Worm (Caenorhabditis elegans) whole organism, L2 larva: Measurements from ENCODE around the gene srt-56.

ENCODE experiments used
- C34F6.9 ChIP-seq: fragments of 150-350 bp; optimal IDR thresholded peaks from 2 replicates; lab custom pipeline; 2014; ENCODE audit warnings: missing biosample characterization, missing genetic modification characterization
- R02D3.7 ChIP-seq: fragments of 150-350 bp; optimal IDR thresholded peaks from 2 replicates; lab custom pipeline; 2014; ENCODE audit warnings: missing biosample characterization, missing genetic modification characterization
- Y55F3AM.14 ChIP-seq: fragments of 200-800 bp; sonication (Bioruptor generic); optimal IDR thresholded peaks from 2 replicates; lab custom pipeline; 2018; ENCODE audit warnings: mild to moderate bottlenecking, missing genetic modification characterization, missing compliant biosample characterization
- ZK546.5 ChIP-seq: sonication (generic microtip); optimal IDR thresholded peaks from 2 replicates; lab custom pipeline; 2017; ENCODE audit warnings: missing biosample characterization, missing genetic modification characterization
- aly-2 ChIP-seq: fragments of 150-350 bp; optimal IDR thresholded peaks from 2 replicates; lab custom pipeline; 2014; ENCODE audit warnings: missing biosample characterization, missing genetic modification characterization
- ama-1 ChIP-seq: fragments of 150-350 bp; optimal IDR thresholded peaks from 2 replicates; lab custom pipeline; 2018; ENCODE audit warnings: inconsistent platforms
- blmp-1 ChIP-seq: sonication (generic microtip); optimal IDR thresholded peaks from 2 replicates; lab custom pipeline; 2017; ENCODE audit warnings: missing genetic modification characterization, mild to moderate bottlenecking, missing compliant biosample characterization, antibody characterized with exemption, moderate library complexity; ENCODE audit not compliant: insufficient read depth
- ceh-16 ChIP-seq: fragments of 150-350 bp; optimal IDR thresholded peaks from 2 replicates; lab custom pipeline; 2014; ENCODE audit warnings: missing biosample characterization, missing genetic modification characterization
- ceh-82 ChIP-seq: fragments of 150-350 bp; optimal IDR thresholded peaks from 2 replicates; lab custom pipeline; 2014; ENCODE audit warnings: missing biosample characterization, missing genetic modification characterization
- dmd-4 ChIP-seq: sonication (generic microtip); optimal IDR thresholded peaks from 2 replicates; lab custom pipeline; 2017; ENCODE audit warnings: missing biosample characterization, missing genetic modification characterization
- egl-27 ChIP-seq: sonication (generic microtip); optimal IDR thresholded peaks from 3 replicates; lab custom pipeline; 2017; ENCODE audit warnings: missing biosample characterization, missing genetic modification reagents, missing genetic modification characterization
- elt-3 ChIP-seq: sonication (generic microtip); optimal IDR thresholded peaks from 2 replicates; lab custom pipeline; 2017; ENCODE audit warnings: missing biosample characterization, missing genetic modification characterization
- fos-1 ChIP-seq: fragments of 150-350 bp; optimal IDR thresholded peaks from 2 replicates; lab custom pipeline; 2014; ENCODE audit warnings: missing biosample characterization, missing genetic modification characterization
- gmeb-1 ChIP-seq: fragments of 150-350 bp; optimal IDR thresholded peaks from 2 replicates; lab custom pipeline; 2014; ENCODE audit warnings: missing biosample characterization, missing genetic modification characterization
- lin-11 ChIP-seq: fragments of 150-350 bp; sonication (generic microtip); optimal IDR thresholded peaks from 2 replicates; lab custom pipeline; 2014; ENCODE audit warnings: missing biosample characterization, missing genetic modification characterization, inconsistent platforms, mixed read lengths
- lin-39 ChIP-seq: fragments of 150-350 bp; optimal IDR thresholded peaks from 2 replicates; lab custom pipeline; 2014; ENCODE audit warnings: missing biosample characterization, missing genetic modification reagents, missing genetic modification characterization
- lsy-2 ChIP-seq, 2 experiments: fragments of 150-350 bp in 1 of 2; sonication (generic microtip) in 1 of 2; optimal IDR thresholded peaks; 2 replicates each; lab custom pipeline; 2014 to 2017; ENCODE audit warnings: missing biosample characterization in 2 of 2, missing genetic modification characterization in 2 of 2
- mab-5 ChIP-seq: fragments of 150-350 bp; optimal IDR thresholded peaks from 2 replicates; lab custom pipeline; 2014; ENCODE audit warnings: missing biosample characterization, missing genetic modification characterization
- mbf-1 ChIP-seq: sonication (generic microtip); optimal IDR thresholded peaks from 2 replicates; lab custom pipeline; 2017; ENCODE audit warnings: missing biosample characterization, missing genetic modification characterization
- nhr-10 ChIP-seq: sonication (generic microtip); optimal IDR thresholded peaks from 2 replicates; lab custom pipeline; 2017; ENCODE audit warnings: missing biosample characterization, missing genetic modification characterization
- nhr-12 ChIP-seq: fragments of 150-350 bp; optimal IDR thresholded peaks from 2 replicates; lab custom pipeline; 2014; ENCODE audit warnings: missing biosample characterization, missing genetic modification characterization
- nhr-129 ChIP-seq: fragments of 150-350 bp; optimal IDR thresholded peaks from 2 replicates; lab custom pipeline; 2014; ENCODE audit warnings: missing biosample characterization, missing genetic modification characterization
- nhr-25 ChIP-seq: fragments of 150-350 bp; sonication (generic microtip); optimal IDR thresholded peaks from 3 replicates; lab custom pipeline; 2014; ENCODE audit warnings: missing biosample characterization, missing genetic modification characterization
- nhr-6 ChIP-seq: fragments of 150-350 bp; optimal IDR thresholded peaks from 2 replicates; lab custom pipeline; 2014; ENCODE audit warnings: missing biosample characterization, missing genetic modification characterization
- peb-1 ChIP-seq: fragments of 150-350 bp; optimal IDR thresholded peaks from 2 replicates; lab custom pipeline; 2014; ENCODE audit warnings: missing biosample characterization, missing genetic modification characterization
- sem-4 ChIP-seq: fragments of 150-350 bp; optimal IDR thresholded peaks from 2 replicates; lab custom pipeline; 2014; ENCODE audit warnings: missing biosample characterization, missing genetic modification reagents, missing genetic modification characterization
- skn-1 ChIP-seq: sonication (generic microtip); optimal IDR thresholded peaks from 2 replicates; lab custom pipeline; 2017; ENCODE audit warnings: missing biosample characterization, missing genetic modification characterization
- sma-3 ChIP-seq: sonication (generic microtip); optimal IDR thresholded peaks from 2 replicates; lab custom pipeline; 2016; ENCODE audit warnings: missing genetic modification reagents, missing genetic modification characterization, missing compliant biosample characterization
- snpc-4 ChIP-seq: fragments of 150-350 bp; optimal IDR thresholded peaks from 2 replicates; lab custom pipeline; 2014; ENCODE audit warnings: missing biosample characterization, missing genetic modification characterization
- unc-39 ChIP-seq: fragments of 150-350 bp; optimal IDR thresholded peaks from 2 replicates; lab custom pipeline; 2014; ENCODE audit warnings: missing biosample characterization, missing genetic modification characterization
- unc-55 ChIP-seq: fragments of 150-350 bp; sonication (generic microtip); optimal IDR thresholded peaks from 3 replicates; lab custom pipeline; 2014; ENCODE audit warnings: missing biosample characterization, missing genetic modification reagents, missing genetic modification characterization
- zag-1 ChIP-seq: fragments of 150-350 bp; optimal IDR thresholded peaks from 2 replicates; lab custom pipeline; 2014; ENCODE audit warnings: missing biosample characterization, missing genetic modification characterization
- ztf-1 ChIP-seq: fragments of 200-800 bp; sonication (Bioruptor generic); conservative IDR thresholded peaks from 2 replicates; pipeline ENCODE4 v1.3.6; 2022; ENCODE audit warnings: missing genetic modification characterization, missing compliant biosample characterization
- ztf-11 ChIP-seq: sonication (generic microtip); optimal IDR thresholded peaks from 2 replicates; lab custom pipeline; 2017; ENCODE audit warnings: missing biosample characterization, missing genetic modification characterization

Gene srt-56

DNA sequence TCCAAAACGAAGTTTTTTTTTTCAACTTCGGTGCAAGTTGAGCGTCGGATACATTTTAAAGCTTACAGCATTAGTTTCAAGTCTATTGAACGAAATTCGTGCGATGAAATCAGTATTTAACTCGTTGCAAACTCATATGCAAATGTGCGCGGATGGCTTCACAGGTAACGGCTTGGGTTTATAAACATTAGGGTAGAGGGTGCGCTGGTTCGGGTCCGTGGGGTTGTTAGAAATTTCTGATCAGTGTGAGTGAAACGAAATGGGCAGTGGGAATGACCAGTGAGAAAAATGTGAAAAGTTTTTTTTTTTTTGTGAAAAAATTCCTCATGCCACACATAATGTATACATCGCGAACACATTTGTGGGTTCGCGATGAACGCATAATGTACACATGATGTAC lies 41.5 kb upstream of the srt-56 start:
- TF ChIP-seq mbf-1 (tag; lab: Kevin White, UChicago) (no peak), nhr-129 (no peak), aly-2 (no peak)

DNA sequence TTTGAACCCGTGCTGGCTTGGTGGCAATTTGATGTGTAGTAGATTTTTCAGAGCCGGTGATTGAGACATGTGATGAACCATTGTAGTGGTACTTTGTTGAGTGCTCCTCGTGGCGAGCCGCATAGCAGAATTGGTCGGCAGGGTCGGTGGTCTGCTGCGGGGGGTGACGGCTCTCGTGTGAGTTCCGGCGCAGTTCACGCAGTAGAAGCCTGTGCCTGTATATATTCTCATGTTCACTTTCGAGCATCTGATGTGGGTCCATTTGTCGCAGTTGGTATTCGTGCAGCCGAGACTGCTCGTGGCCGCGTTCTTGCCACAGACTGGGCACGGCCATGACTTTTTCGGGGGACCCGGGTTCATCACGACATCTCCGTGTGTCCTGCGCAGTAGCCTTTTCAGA lies 40.7 kb upstream of the srt-56 start:
- no peak for TF ChIP-seq nhr-25 (tag; lab: Kevin White, UChicago)
- TF ChIP-seq fos-1 (tag; lab: Kevin White, UChicago) = no peak
- no peak for TF ChIP-seq unc-39 (tag; lab: Kevin White, UChicago)
- TF ChIP-seq lin-11 (tag; lab: Kevin White, UChicago) = no peak
- TF ChIP-seq ztf-11 (tag; lab: Kevin White, UChicago) = no peak
- TF ChIP-seq nhr-10 (tag; lab: Kevin White, UChicago) = no peak
- no peak for TF ChIP-seq peb-1 (tag; lab: Kevin White, UChicago)
- TF ChIP-seq gmeb-1 (tag; lab: Kevin White, UChicago) = no peak
- no peak for TF ChIP-seq sma-3
- no peak for TF ChIP-seq ceh-82 (tag; lab: Kevin White, UChicago)
- TF ChIP-seq C34F6.9 (tag; lab: Kevin White, UChicago) = no peak
- no peak for TF ChIP-seq Y55F3AM.14 (GFP tag; lab: Kevin White, UChicago)

DNA sequence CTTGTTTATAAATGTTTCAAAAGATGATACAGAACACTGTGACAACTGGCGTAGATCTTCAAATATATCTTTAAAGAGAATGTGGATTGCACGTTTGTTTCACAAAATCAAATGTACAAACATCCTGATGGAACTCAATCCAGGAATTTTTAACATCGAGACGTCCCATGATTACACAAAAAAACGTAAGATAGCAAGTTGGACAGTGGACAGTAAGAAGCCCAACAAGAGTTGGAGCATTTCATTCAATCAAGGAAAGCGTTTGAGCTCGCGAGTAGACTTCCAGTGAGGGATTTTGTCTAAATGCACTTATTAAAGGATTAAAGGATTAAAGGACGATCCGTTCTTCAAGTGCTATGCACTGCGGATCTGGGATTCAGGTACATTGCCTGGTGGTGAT lies 37.6 kb upstream of the srt-56 start, which contains the start of gene C36C5.12:
TSS of gene C36C5.12 (minus strand) at position 101 of the 400 bp plus-strand sequence.
- TF ChIP-seq elt-3 (tag; lab: Kevin White, UChicago) = no peak
- TF ChIP-seq dmd-4 = no peak
- TF ChIP-seq ama-1 = no peak
- TF ChIP-seq snpc-4 (tag; lab: Kevin White, UChicago) = no peak
- no peak for TF ChIP-seq sem-4 (tag; lab: Kevin White, UChicago)
- no peak for TF ChIP-seq lsy-2 (tag; optimal IDR thresholded peaks at IDR 0.05; lab: Kevin White, UChicago)
- no peak for TF ChIP-seq nhr-6 (tag; lab: Kevin White, UChicago)
- no peak for TF ChIP-seq ceh-82 (tag; lab: Kevin White, UChicago)
- TF ChIP-seq nhr-12 (tag; lab: Kevin White, UChicago) = no peak
- TF ChIP-seq mab-5 = no peak
- TF ChIP-seq ztf-11 (tag; lab: Kevin White, UChicago) = no peak
- no peak for TF ChIP-seq skn-1 (tag; lab: Kevin White, UChicago)
- TF ChIP-seq ZK546.5 (tag; lab: Kevin White, UChicago) = no peak
- TF ChIP-seq ceh-16 (tag; lab: Kevin White, UChicago) = no peak
- no peak for TF ChIP-seq egl-27 (tag; lab: Kevin White, UChicago)

DNA sequence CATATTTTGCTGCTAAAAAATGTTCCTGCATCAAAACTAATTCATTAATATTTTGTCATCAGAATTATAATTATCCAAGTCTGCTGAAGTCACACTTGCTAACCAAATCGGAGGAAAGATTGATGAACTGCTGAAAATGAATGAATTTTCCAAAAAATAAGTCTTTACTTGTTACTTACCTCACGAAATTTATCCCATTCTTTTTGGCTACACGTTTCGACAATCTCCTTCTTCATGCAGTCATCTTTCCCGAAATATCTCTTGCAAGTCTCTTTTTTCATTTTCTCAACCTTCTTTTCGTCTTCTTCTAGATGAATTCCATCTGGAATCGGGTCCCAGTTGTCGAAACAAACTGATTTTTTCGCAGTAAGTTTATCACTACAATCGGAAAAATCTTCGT lies 36.7 kb upstream of the srt-56 start:
- TF ChIP-seq sem-4 (tag; lab: Kevin White, UChicago) = no peak
- no peak for TF ChIP-seq fos-1 (tag; lab: Kevin White, UChicago)
- no peak for TF ChIP-seq nhr-12 (tag; lab: Kevin White, UChicago)
- TF ChIP-seq ztf-1 = no peak
- no peak for TF ChIP-seq Y55F3AM.14 (GFP tag; lab: Kevin White, UChicago)
- TF ChIP-seq mab-5 = no peak
- TF ChIP-seq egl-27 (tag; lab: Kevin White, UChicago) = no peak
- TF ChIP-seq blmp-1 = no peak
- no peak for TF ChIP-seq lin-39 (tag; lab: Kevin White, UChicago)
- TF ChIP-seq lsy-2 (tag; optimal IDR thresholded peaks at IDR 0.05; lab: Kevin White, UChicago) = no peak
- no peak for TF ChIP-seq nhr-10 (tag; lab: Kevin White, UChicago)
- TF ChIP-seq ceh-16 (tag; lab: Kevin White, UChicago) = no peak
- no peak for TF ChIP-seq R02D3.7 (tag; lab: Kevin White, UChicago)

DNA sequence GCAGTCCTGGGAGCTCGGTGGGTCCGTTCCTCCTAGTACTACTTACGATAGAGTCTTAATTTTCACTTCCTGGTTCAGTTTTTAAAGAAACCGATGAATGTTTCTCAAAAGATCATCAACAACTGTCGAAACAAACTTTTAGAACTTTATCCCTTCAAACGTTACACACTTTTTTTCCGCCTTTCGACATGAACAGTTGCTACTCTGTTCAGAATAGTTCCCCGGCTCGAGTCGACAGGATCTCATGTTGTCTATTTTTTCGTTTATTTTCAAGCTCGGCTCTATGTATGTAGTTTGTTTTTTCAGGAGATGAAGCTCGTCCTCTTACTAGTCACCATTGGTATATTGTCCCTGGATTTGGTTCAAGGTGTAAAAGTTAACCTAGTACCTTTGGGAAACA lies 35.1 kb upstream of the srt-56 start, which contains the start of gene exh-1:
TSS of gene exh-1 (plus strand) at position 301 of the 400 bp plus-strand sequence.
- TF ChIP-seq ceh-16 (tag; lab: Kevin White, UChicago) (no peak), mab-5 (no peak), egl-27 (tag; lab: Kevin White, UChicago) (no peak), nhr-6 (tag; lab: Kevin White, UChicago) (no peak), lsy-2 (tag; optimal IDR thresholded peaks at IDR 0.05; lab: Kevin White, UChicago) (no peak), zag-1 (tag; lab: Kevin White, UChicago) (no peak), mbf-1 (tag; lab: Kevin White, UChicago) (no peak), gmeb-1 (tag; lab: Kevin White, UChicago) (no peak), lin-39 (tag; lab: Kevin White, UChicago) (no peak), unc-55 (GFP tag; lab: Kevin White, UChicago) (no peak), nhr-25 (tag; lab: Kevin White, UChicago) (no peak)
